Worm (Caenorhabditis elegans) whole organism, L1 larva: Measurements from ENCODE around the gene M04D8.4.

ENCODE experiments used
- fkh-10 ChIP-seq: sonication (generic microtip); optimal IDR thresholded peaks from 2 replicates; lab custom pipeline; 2017; ENCODE audit warnings: missing biosample characterization, missing genetic modification reagents, missing genetic modification characterization
- lin-39 ChIP-seq: fragments of 150-350 bp; optimal IDR thresholded peaks from 2 replicates; lab custom pipeline; 2014; ENCODE audit warnings: missing biosample characterization, missing genetic modification reagents, missing genetic modification characterization
- nhr-77 ChIP-seq: fragments of 150-350 bp; optimal IDR thresholded peaks from 2 replicates; lab custom pipeline; 2014; ENCODE audit warnings: missing biosample characterization, missing genetic modification characterization
- skn-1 ChIP-seq: fragments of 150-350 bp; optimal IDR thresholded peaks from 2 replicates; lab custom pipeline; 2014; ENCODE audit warnings: missing biosample characterization, missing genetic modification characterization
- zag-1 ChIP-seq: fragments of 150-350 bp; optimal IDR thresholded peaks from 2 replicates; lab custom pipeline; 2014; ENCODE audit warnings: missing biosample characterization, missing genetic modification characterization

DNA sequence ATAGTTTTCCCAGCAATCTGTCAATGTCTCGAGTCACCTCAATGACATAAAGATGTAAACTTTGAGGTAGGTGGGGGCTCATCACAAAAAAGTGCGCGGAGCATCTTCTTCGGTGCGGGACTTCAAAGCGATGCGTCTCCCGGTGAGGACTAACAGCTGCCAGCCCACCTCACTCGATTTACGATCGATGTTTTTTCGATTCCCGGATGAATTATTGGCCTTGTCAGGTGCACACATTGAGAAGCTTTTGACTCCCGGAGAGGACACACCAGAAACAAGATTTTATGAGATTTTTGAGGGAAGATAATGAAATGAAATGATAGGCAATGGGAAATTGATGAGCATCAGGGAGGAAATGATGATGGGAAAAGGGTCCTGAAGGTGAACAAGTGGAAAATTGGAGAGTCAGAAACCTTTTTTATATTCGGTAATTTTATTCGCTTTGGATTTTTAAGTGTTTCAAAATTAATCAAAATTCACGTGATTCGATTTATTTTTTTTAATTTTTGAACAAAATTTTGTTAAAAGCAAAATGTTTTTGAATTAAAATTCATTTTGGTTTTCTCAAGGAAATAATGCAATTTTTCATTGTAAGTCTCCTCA, 43.5 kb downstream of the M04D8.4 start, which contains the start of gene C05B5.12:
- TF ChIP-seq skn-1 (tag; lab: Kevin White, UChicago), result no peak
- no peak for TF ChIP-seq fkh-10
- TF ChIP-seq lin-39 (tag; lab: Kevin White, UChicago), result no peak
- no peak for TF ChIP-seq nhr-77 (tag; lab: Kevin White, UChicago)
- TF ChIP-seq zag-1, result no peak
